Fruit fly (Drosophila melanogaster): Measurements from ENCODE around the gene CG14223.
A peak's percentile ranks its signal among the peaks of the same experiment; 100 is the strongest.

Gene CG14223

dm6 chrX:19637434-19638327 is 26.1 kb downstream of the CG14223 start (continued):
- TF ChIP-seq D (optimal IDR thresholded peaks at IDR 0.05) (peak; percentile 19), D (GFP tag; optimal IDR thresholded peaks at IDR 0.05) (no peak), Opbp (GFP tag; IDR thresholded peaks at IDR 0.05; ENCODE audit: partially characterized antibody) (0 out of 3 replicates have a peak, but pooled peaks have one; percentile 8), CG18599 (GFP tag; optimal IDR thresholded peaks at IDR 0.05) (peak; percentile 4), chm (GFP tag; IDR thresholded peaks at IDR 0.05) (0 out of 2 replicates have a peak, but pooled peaks have one; percentile 8), Ets65A (GFP tag) (no peak), CG17802 (tag; optimal IDR thresholded peaks at IDR 0.05) (no peak), sens (GFP tag) (peak; percentile 4), Bgb (GFP tag; IDR thresholded peaks at IDR 0.05; ENCODE audit: partially characterized antibody) (no peak), CG16815 (GFP tag; optimal IDR thresholded peaks at IDR 0.05) (no peak), chinmo (GFP tag; IDR thresholded peaks at IDR 0.05; ENCODE audit: partially characterized antibody) (peak; percentile 88; the same call in 2 of the 4 replicates), prd (optimal IDR thresholded peaks at IDR 0.05) (no peak), prd (GFP tag; IDR thresholded peaks at IDR 0.05) (no peak), CG10147 (GFP tag; optimal IDR thresholded peaks at IDR 0.05) (no peak), cg (GFP tag; optimal IDR thresholded peaks at IDR 0.05) (peak; percentile 96), luna (GFP tag; optimal IDR thresholded peaks at IDR 0.05) (no peak), CG17385 (GFP tag; optimal IDR thresholded peaks at IDR 0.05) (peak; percentile 93), Tbp (GFP tag; optimal IDR thresholded peaks at IDR 0.05) (peak; percentile 47), HLHmδ (GFP tag; optimal IDR thresholded peaks at IDR 0.05) (peak; percentile 57), Adf1 (GFP tag; IDR thresholded peaks at IDR 0.05) (peak; percentile 77), CG9727 (GFP tag; optimal IDR thresholded peaks at IDR 0.05) (no peak), ttk (GFP tag; IDR thresholded peaks at IDR 0.05) (no peak), Dll (GFP tag; IDR thresholded peaks at IDR 0.05; ENCODE audit: partially characterized antibody) (0 out of 4 replicates have a peak, but pooled peaks have one; percentile 15), Med (GFP tag) (peak; percentile 79), CG12744 (GFP tag; optimal IDR thresholded peaks at IDR 0.05) (no peak), CG10979 (tag; optimal IDR thresholded peaks at IDR 0.05) (no peak), CG34224 (GFP tag; IDR thresholded peaks at IDR 0.05; ENCODE audit: partially characterized antibody) (0 out of 3 replicates have a peak, but pooled peaks have one; percentile 21), CG6175 (GFP tag; IDR thresholded peaks at IDR 0.05) (0 out of 3 replicates have a peak, but pooled peaks have one; percentile 6)

dm6 chrX:19637002-19637420 is 26.8 kb downstream of the CG14223 start:
- TF ChIP-seq CG10462 (GFP tag; optimal IDR thresholded peaks at IDR 0.05) = no peak
- TF ChIP-seq MBD-R2 (GFP tag; IDR thresholded peaks at IDR 0.05) = peak; percentile 17; the same call in 1 of the 2 replicates
- TF ChIP-seq CG2120 (GFP tag; optimal IDR thresholded peaks at IDR 0.05) = peak; percentile 30
- TF ChIP-seq CG32532 (GFP tag; IDR thresholded peaks at IDR 0.05) = peak; percentile 27; the same call in 1 of the 2 replicates
- peak; percentile 80 for TF ChIP-seq crol (GFP tag; IDR thresholded peaks at IDR 0.05)
- TF ChIP-seq Med (GFP tag) = peak; percentile 34
- TF ChIP-seq Hand (GFP tag; optimal IDR thresholded peaks at IDR 0.05) = peak; percentile 12
- TF ChIP-seq Trl (optimal IDR thresholded peaks at IDR 0.05) = peak in 1 of 2 experiments; percentile 18
- TF ChIP-seq Trl (GFP tag; optimal IDR thresholded peaks at IDR 0.05) = no peak
- peak; percentile 18 for TF ChIP-seq CG18599 (GFP tag; optimal IDR thresholded peaks at IDR 0.05)
- TF ChIP-seq gfzf (GFP tag; optimal IDR thresholded peaks at IDR 0.05) = peak; percentile 29
- TF ChIP-seq Dp (GFP tag; optimal IDR thresholded peaks at IDR 0.05) = no peak
- TF ChIP-seq sens (GFP tag) = peak; percentile 76
- TF ChIP-seq ewg (GFP tag; optimal IDR thresholded peaks at IDR 0.05) = peak; percentile 37
- TF ChIP-seq Meics (GFP tag; optimal IDR thresholded peaks at IDR 0.05) = peak; percentile 11
- no peak for TF ChIP-seq Ravus (GFP tag; IDR thresholded peaks at IDR 0.05)
- peak; percentile 83; the same call in 3 of the 4 replicates for TF ChIP-seq chinmo (GFP tag; IDR thresholded peaks at IDR 0.05; ENCODE audit: partially characterized antibody)
- peak; percentile 10 for TF ChIP-seq wek (GFP tag; optimal IDR thresholded peaks at IDR 0.05)
- TF ChIP-seq psq (GFP tag; optimal IDR thresholded peaks at IDR 0.05) = peak; percentile 69
- 0 out of 2 replicates have a peak, but pooled peaks have one; percentile 24 for TF ChIP-seq bbx (GFP tag; IDR thresholded peaks at IDR 0.05; ENCODE audit: partially characterized antibody)
- peak; percentile 17 for TF ChIP-seq pzg (GFP tag; optimal IDR thresholded peaks at IDR 0.05)
- no peak for TF ChIP-seq CG6854 (GFP tag; optimal IDR thresholded peaks at IDR 0.05)
- peak; percentile 98 for TF ChIP-seq CG8478 (optimal IDR thresholded peaks at IDR 0.05)
- TF ChIP-seq nerfin-1 (tag; optimal IDR thresholded peaks at IDR 0.05) = peak; percentile 73
- TF ChIP-seq CG10274 (GFP tag; optimal IDR thresholded peaks at IDR 0.05) = no peak

All from whole organism, embryonic.